Worm (Caenorhabditis elegans): ENCODE results near the gene R13A5.11.

DNA sequence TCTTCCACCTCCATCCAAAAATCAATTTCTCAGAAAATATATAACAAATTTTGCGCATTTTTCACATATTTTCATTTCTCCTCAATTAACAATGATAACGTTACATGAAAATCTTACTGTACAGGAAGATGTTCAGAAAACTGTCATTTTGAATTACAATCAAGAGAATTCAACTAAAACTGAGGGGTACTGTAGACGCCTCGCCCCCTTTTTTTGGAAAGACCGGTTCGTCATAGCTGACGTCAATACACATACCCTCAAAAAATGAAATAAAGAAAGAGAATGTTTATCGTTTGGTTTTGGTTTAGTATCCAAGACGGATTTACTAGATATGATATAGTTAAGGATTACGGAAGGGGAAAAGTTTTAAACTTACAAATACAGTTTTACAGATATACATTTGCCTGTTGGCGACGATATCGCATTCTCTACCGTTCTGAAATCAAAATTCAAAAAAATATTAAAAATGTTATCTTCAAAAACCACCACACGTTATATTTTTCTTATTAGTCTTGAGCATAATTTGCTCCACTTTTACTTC lies 35.1 kb downstream of the R13A5.11 start:
- no peak for TF ChIP-seq eyg-1 (tag; optimal IDR thresholded peaks at IDR 0.05)
- TF ChIP-seq pax-1 (tag; optimal IDR thresholded peaks at IDR 0.05), result no peak
- TF ChIP-seq lin-11 (tag; optimal IDR thresholded peaks at IDR 0.05), result no peak
- no peak for TF ChIP-seq pat-9 (tag; optimal IDR thresholded peaks at IDR 0.05)
